Worm (Caenorhabditis elegans) whole organism, mixed stage, embryonic: ENCODE results near the gene str-158.

Source experiments
- lin-32 ChIP-seq: fragments of 200-800 bp; sonication (Bioruptor generic); optimal IDR thresholded peaks from 2 replicates; lab custom pipeline; 2018; ENCODE audit warnings: mild to moderate bottlenecking, missing genetic modification characterization, missing compliant biosample characterization
- unc-120 ChIP-seq: sonication (generic microtip); optimal IDR thresholded peaks from 2 replicates; lab custom pipeline; 2017; ENCODE audit warnings: missing genetic modification characterization, missing compliant biosample characterization; ENCODE audit not compliant: poor library complexity, severe bottlenecking

DNA sequence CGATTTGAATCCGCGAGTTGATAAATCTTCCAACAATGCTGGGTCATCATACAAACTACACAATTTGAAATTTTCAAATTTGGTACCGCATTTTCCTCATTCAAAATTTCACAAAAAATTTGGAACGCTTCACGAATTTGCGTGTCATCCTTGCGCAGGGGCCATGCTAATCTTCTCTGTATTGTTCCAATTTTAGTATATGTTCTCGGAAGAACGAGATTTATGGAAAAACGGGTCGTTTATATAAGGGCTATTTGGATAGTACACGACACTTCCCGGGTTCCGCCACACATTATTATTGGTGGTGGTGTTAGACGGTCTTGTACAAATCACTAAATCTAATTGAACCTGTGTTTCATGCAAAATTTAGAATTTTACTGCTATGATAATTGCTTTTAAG lies 32.4 kb upstream of the str-158 start:
- TF ChIP-seq unc-120 (tag; lab: Kevin White, UChicago) (no peak), lin-32 (GFP tag; lab: Kevin White, UChicago) (no peak)
